Worm (Caenorhabditis elegans) whole organism, L1 larva: ENCODE results near the gene lin-2.

ENCODE experiments used
- ama-1 ChIP-seq: fragments of 150-350 bp; optimal IDR thresholded peaks from 2 replicates; lab custom pipeline; 2014
- blmp-1 ChIP-seq: fragments of 150-350 bp; optimal IDR thresholded peaks from 2 replicates; lab custom pipeline; 2014; ENCODE audit warnings: missing biosample characterization, missing genetic modification characterization
- fkh-10 ChIP-seq: sonication (generic microtip); optimal IDR thresholded peaks from 2 replicates; lab custom pipeline; 2017; ENCODE audit warnings: missing biosample characterization, missing genetic modification reagents, missing genetic modification characterization
- lin-13 ChIP-seq: fragments of 150-350 bp; optimal IDR thresholded peaks from 2 replicates; lab custom pipeline; 2014; ENCODE audit warnings: missing biosample characterization, missing genetic modification reagents, missing genetic modification characterization
- lsy-2 ChIP-seq, 2 experiments: fragments of 150-350 bp; optimal IDR thresholded peaks; 2 replicates each; lab custom pipeline; 2014; ENCODE audit warnings: missing biosample characterization in 2 of 2, missing genetic modification characterization in 2 of 2
- mab-9 ChIP-seq: fragments of 200-800 bp; sonication (Bioruptor generic); IDR thresholded peaks from 2 replicates; pipeline ENCODE4 v1.3.6; 2022; ENCODE audit warnings: missing genetic modification reagents, missing genetic modification characterization, missing compliant biosample characterization
- mef-2 ChIP-seq: fragments of 150-350 bp; optimal IDR thresholded peaks from 2 replicates; lab custom pipeline; 2014; ENCODE audit warnings: missing biosample characterization, missing genetic modification characterization
- mep-1 ChIP-seq: fragments of 150-350 bp; optimal IDR thresholded peaks from 2 replicates; lab custom pipeline; 2014; ENCODE audit warnings: missing biosample characterization, missing genetic modification characterization
- nhr-85 ChIP-seq: sonication (generic microtip); peaks from one replicate; lab custom pipeline; 2016; ENCODE audit warnings: missing genetic modification characterization, inconsistent platforms, missing compliant biosample characterization
- pqm-1 ChIP-seq: sonication (generic microtip); optimal IDR thresholded peaks from 3 replicates; lab custom pipeline; 2017; ENCODE audit warnings: missing biosample characterization, missing genetic modification characterization
- sox-4 ChIP-seq: sonication (generic microtip); optimal IDR thresholded peaks from 2 replicates; lab custom pipeline; 2016; ENCODE audit warnings: missing genetic modification characterization, missing compliant biosample characterization
- unc-62 ChIP-seq: fragments of 150-350 bp; optimal IDR thresholded peaks from 2 replicates; lab custom pipeline; 2014; ENCODE audit warnings: missing biosample characterization, missing genetic modification reagents, missing genetic modification characterization
- vab-15 ChIP-seq: sonication (generic microtip); optimal IDR thresholded peaks from 2 replicates; lab custom pipeline; 2017; ENCODE audit warnings: missing genotype, mild to moderate bottlenecking, missing genetic modification characterization, missing compliant biosample characterization

- TF ChIP-seq unc-62 (no peak), mef-2 (tag; lab: Kevin White, UChicago) (no peak), pqm-1 (tag; lab: Kevin White, UChicago) (no peak), vab-15 (tag; lab: Kevin White, UChicago) (no peak), nhr-85 (tag; lab: Kevin White, UChicago) (peak; percentile 43), blmp-1 (tag; lab: Kevin White, UChicago) (no peak), sox-4 (no peak), mep-1 (tag; lab: Kevin White, UChicago) (peak; percentile 57), ama-1 (lab: Kevin White, UChicago) (no peak), fkh-10 (no peak), mab-9 (GFP tag; lab: Robert Waterston, UW) (0 out of 2 replicates have a peak, but pooled peaks have one; percentile 20), lin-13 (GFP tag; lab: Kevin White, UChicago) (peak; percentile 11), lsy-2 (tag; optimal IDR thresholded peaks at IDR 0.05; lab: Kevin White, UChicago) (no peak)
Observed at ce11 chrX:12367498-12367897, 46.3 kb downstream of the lin-2 start.
